Worm (Caenorhabditis elegans): ENCODE results near the gene F36H9.7.

The F36H9.7 gene

ce11 chrV:1794218-1794617 is 19.5 kb upstream of the F36H9.7 start, which contains the start of gene F36H9.1:
TSS of gene F36H9.1 (plus strand) at chrV:1794518.
- TF ChIP-seq isw-1 (GFP tag; IDR thresholded peaks at IDR 0.05) (no peak), blmp-1 (tag; optimal IDR thresholded peaks at IDR 0.05) (no peak), ceh-8 (GFP tag; optimal IDR thresholded peaks at IDR 0.05) (no peak), ama-1 (optimal IDR thresholded peaks at IDR 0.05) (no peak), lin-14 (GFP tag; optimal IDR thresholded peaks at IDR 0.05) (no peak), efl-3 (GFP tag; optimal IDR thresholded peaks at IDR 0.05) (no peak), ceh-88 (GFP tag; IDR thresholded peaks at IDR 0.05) (no peak), fos-1 (tag; optimal IDR thresholded peaks at IDR 0.05) (no peak), mab-9 (GFP tag; IDR thresholded peaks at IDR 0.05) (no peak)

ce11 chrV:1789495-1789894 is 14.8 kb upstream of the F36H9.7 start:
- TF ChIP-seq F16B12.6 (tag; optimal IDR thresholded peaks at IDR 0.05) (no peak), mdl-1 (tag; optimal IDR thresholded peaks at IDR 0.05) (peak in 1 of 2 experiments; percentile 10), snu-23 (GFP tag; optimal IDR thresholded peaks at IDR 0.05) (no peak), fkh-4 (tag; optimal IDR thresholded peaks at IDR 0.05; ENCODE audit: borderline replicate concordance) (no peak), mab-9 (GFP tag; IDR thresholded peaks at IDR 0.05) (no peak), nhr-20 (tag; optimal IDR thresholded peaks at IDR 0.05) (no peak), irx-1 (tag; optimal IDR thresholded peaks at IDR 0.05) (no peak), jun-1 (tag; optimal IDR thresholded peaks at IDR 0.05) (peak; percentile 14), hlh-17 (GFP tag; optimal IDR thresholded peaks at IDR 0.05; ENCODE audit: borderline replicate concordance) (no peak), blmp-1 (tag; optimal IDR thresholded peaks at IDR 0.05) (peak; percentile 75), nhr-85 (tag) (peak; percentile 36), nhr-76 (tag; optimal IDR thresholded peaks at IDR 0.05) (no peak)

- TF ChIP-seq fos-1 (tag; optimal IDR thresholded peaks at IDR 0.05), result no peak
- TF ChIP-seq ets-5 (GFP tag; IDR thresholded peaks at IDR 0.05), result no peak
- TF ChIP-seq elt-2 (tag; optimal IDR thresholded peaks at IDR 0.05), result no peak
Measured at ce11 chrV:1788157-1788556, 13.4 kb upstream of the F36H9.7 start, which contains the start of gene F36H9.2. TSS of gene F36H9.2 (plus strand) at chrV:1788457.

DNA sequence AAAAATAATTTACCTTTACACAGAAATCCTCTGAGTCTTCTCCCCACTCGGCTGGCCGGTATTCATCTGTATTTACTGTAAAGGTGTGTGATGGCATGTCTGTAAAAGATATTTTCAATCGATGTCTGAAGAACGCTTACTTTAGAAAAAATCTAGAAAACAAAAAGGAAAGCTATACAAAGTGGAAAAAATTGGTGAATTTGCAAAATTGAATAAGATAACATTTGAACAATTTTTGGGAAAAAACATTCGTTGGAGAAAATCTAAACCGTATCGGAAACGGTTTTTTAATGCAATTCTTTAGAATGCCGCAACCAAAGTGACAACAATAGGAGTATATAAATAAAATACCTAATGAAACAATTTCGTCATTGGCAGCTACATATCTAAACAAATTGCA is 7.2 kb upstream of the F36H9.7 start, which contains the start of gene F36H9.5:
TSS of gene F36H9.5 (minus strand) at position 101 of the 400 bp plus-strand sequence.
- TF ChIP-seq nhr-85 (tag) (no peak), swsn-7 (tag; optimal IDR thresholded peaks at IDR 0.05) (no peak), nhr-84 (tag; optimal IDR thresholded peaks at IDR 0.05) (no peak), pag-3 (tag; optimal IDR thresholded peaks at IDR 0.05; ENCODE audit: borderline replicate concordance, insufficient read depth) (no peak), lir-3 (tag; optimal IDR thresholded peaks at IDR 0.05; ENCODE audit: poor library complexity) (no peak), ceh-90 (tag; optimal IDR thresholded peaks at IDR 0.05) (no peak), sup-37 (GFP tag; optimal IDR thresholded peaks at IDR 0.05) (no peak), ces-1 (GFP tag; optimal IDR thresholded peaks at IDR 0.05) (no peak), mef-2 (tag; optimal IDR thresholded peaks at IDR 0.05) (no peak), egl-27 (tag; optimal IDR thresholded peaks at IDR 0.05) (no peak), aha-1 (tag; optimal IDR thresholded peaks at IDR 0.05) (no peak), pqm-1 (tag; optimal IDR thresholded peaks at IDR 0.05) (no peak), ceh-8 (GFP tag; optimal IDR thresholded peaks at IDR 0.05) (no peak), nhr-47 (tag; optimal IDR thresholded peaks at IDR 0.05) (no peak), Y116A8C.19 (tag; optimal IDR thresholded peaks at IDR 0.05; ENCODE audit: borderline replicate concordance) (no peak)

- TF ChIP-seq efl-3 (GFP tag; optimal IDR thresholded peaks at IDR 0.05), result no peak
- no peak for TF ChIP-seq ztf-11 (tag; optimal IDR thresholded peaks at IDR 0.05)
- TF ChIP-seq hpl-2 (GFP tag; optimal IDR thresholded peaks at IDR 0.05), result no peak
- TF ChIP-seq F16B12.6 (tag; optimal IDR thresholded peaks at IDR 0.05), result no peak
Measured at ce11 chrV:1779994-1780393, 5.3 kb upstream of the F36H9.7 start.
